6 worm cellular contexts compared by ENCODE assay signal in genomic region chrII:4698266-4698771, ce11.
TF ChIP-seq lines count a peak whose summit lies in the region.

rpn-5 (minus strand) TSS chrII:4698427.
scc-1 (plus strand) TSS chrII:4698721.

TF ChIP-seq in whole organism, L1 larva, 84 proteins besides CTCF, POLR2A, EP300 and RAD21 (continued from another document and continues in another):
- TF ChIP-seq fkh-4 (tag; optimal IDR thresholded peaks at IDR 0.05; lab: Kevin White, UChicago; ENCODE audit: borderline replicate concordance) (no peak), sptf-1 (tag; optimal IDR thresholded peaks at IDR 0.05; lab: Kevin White, UChicago) (no peak), irx-1 (tag; optimal IDR thresholded peaks at IDR 0.05; lab: Kevin White, UChicago) (no peak), mab-9 (GFP tag; IDR thresholded peaks at IDR 0.05; lab: Robert Waterston, UW) (no peak), lin-39 (tag; optimal IDR thresholded peaks at IDR 0.05; lab: Kevin White, UChicago) (peak; percentile 56), mep-1 (tag; optimal IDR thresholded peaks at IDR 0.05; lab: Kevin White, UChicago) (peak; percentile 79), ceh-82 (tag; optimal IDR thresholded peaks at IDR 0.05; lab: Kevin White, UChicago) (peak in 2 of 3 experiments; percentile 59 to 81), fos-1 (tag; optimal IDR thresholded peaks at IDR 0.05; lab: Kevin White, UChicago) (peak; percentile 51), ceh-90 (tag; optimal IDR thresholded peaks at IDR 0.05; lab: Kevin White, UChicago) (peak; percentile 39), ama-1 (optimal IDR thresholded peaks at IDR 0.05; lab: Kevin White, UChicago) (no peak), nhr-28 (tag; optimal IDR thresholded peaks at IDR 0.05; lab: Kevin White, UChicago) (no peak), isw-1 (GFP tag; IDR thresholded peaks at IDR 0.05; lab: Robert Waterston, UW) (peak; percentile 77), lin-35 (GFP tag; optimal IDR thresholded peaks at IDR 0.05; lab: Kevin White, UChicago) (peak; percentile 92 to 97), nhr-12 (tag; optimal IDR thresholded peaks at IDR 0.05; lab: Kevin White, UChicago) (no peak), fkh-8 (tag; optimal IDR thresholded peaks at IDR 0.05; lab: Kevin White, UChicago) (peak; percentile 12), nhr-77 (tag; optimal IDR thresholded peaks at IDR 0.05; lab: Kevin White, UChicago) (peak; percentile 42), lin-14 (GFP tag; optimal IDR thresholded peaks at IDR 0.05; lab: Kevin White, UChicago) (peak; percentile 63), unc-98 (GFP tag; IDR thresholded peaks at IDR 0.05; lab: Robert Waterston, UW) (no peak), alr-1 (tag; optimal IDR thresholded peaks at IDR 0.05; lab: Kevin White, UChicago; ENCODE audit: borderline replicate concordance) (no peak), C16A3.4 (tag; optimal IDR thresholded peaks at IDR 0.05; lab: Kevin White, UChicago) (peak; percentile 84), hlh-4 (tag; optimal IDR thresholded peaks at IDR 0.05; lab: Kevin White, UChicago) (no peak), nhr-71 (tag; optimal IDR thresholded peaks at IDR 0.05; lab: Kevin White, UChicago) (peak; percentile 81)

TF ChIP-seq in whole organism, L2 larva, 48 proteins besides CTCF, POLR2A, EP300 and RAD21 (continued from another document and continues in another):
- peak; percentile 98 to 99 for TF ChIP-seq lsy-2 (tag; optimal IDR thresholded peaks at IDR 0.05; lab: Kevin White, UChicago)
- no peak for TF ChIP-seq dmd-4 (tag; optimal IDR thresholded peaks at IDR 0.05; lab: Kevin White, UChicago)
- TF ChIP-seq egl-27 (tag; optimal IDR thresholded peaks at IDR 0.05; lab: Kevin White, UChicago) = peak; percentile 33
- no peak for TF ChIP-seq peb-1 (tag; optimal IDR thresholded peaks at IDR 0.05; lab: Kevin White, UChicago)
- TF ChIP-seq ama-1 (optimal IDR thresholded peaks at IDR 0.05; lab: Kevin White, UChicago) = no peak
- peak; percentile 98 for TF ChIP-seq skn-1 (tag; optimal IDR thresholded peaks at IDR 0.05; lab: Kevin White, UChicago)
- peak; percentile 79 for TF ChIP-seq lin-13 (GFP tag; optimal IDR thresholded peaks at IDR 0.05; lab: Kevin White, UChicago)
- TF ChIP-seq F13H6.1 (tag; optimal IDR thresholded peaks at IDR 0.05; lab: Kevin White, UChicago) = peak; percentile 25
- TF ChIP-seq elt-3 (tag; optimal IDR thresholded peaks at IDR 0.05; lab: Kevin White, UChicago) = no peak
- no peak for TF ChIP-seq ztf-11 (tag; optimal IDR thresholded peaks at IDR 0.05; lab: Kevin White, UChicago)
- TF ChIP-seq aly-2 (tag; optimal IDR thresholded peaks at IDR 0.05; lab: Kevin White, UChicago) = no peak
- no peak for TF ChIP-seq nhr-10 (tag; optimal IDR thresholded peaks at IDR 0.05; lab: Kevin White, UChicago)
- peak; percentile 81 for TF ChIP-seq nhr-129 (tag; optimal IDR thresholded peaks at IDR 0.05; lab: Kevin White, UChicago)
- TF ChIP-seq nhr-23 (tag; optimal IDR thresholded peaks at IDR 0.05; lab: Kevin White, UChicago) = no peak
- TF ChIP-seq gmeb-1 (tag; optimal IDR thresholded peaks at IDR 0.05; lab: Kevin White, UChicago) = peak; percentile 91
- no peak for TF ChIP-seq unc-39 (tag; optimal IDR thresholded peaks at IDR 0.05; lab: Kevin White, UChicago)
- TF ChIP-seq mdl-1 (tag; optimal IDR thresholded peaks at IDR 0.05; lab: Kevin White, UChicago) = no peak
- TF ChIP-seq C34F6.9 (tag; optimal IDR thresholded peaks at IDR 0.05; lab: Kevin White, UChicago) = peak; percentile 85
- no peak for TF ChIP-seq ztf-1 (GFP tag; conservative IDR thresholded peaks at IDR 0.05; lab: Robert Waterston, UW)
- peak; percentile 53 for TF ChIP-seq lin-11 (tag; optimal IDR thresholded peaks at IDR 0.05; lab: Kevin White, UChicago)
- no peak for TF ChIP-seq nhr-12 (tag; optimal IDR thresholded peaks at IDR 0.05; lab: Kevin White, UChicago)
- no peak for TF ChIP-seq ztf-4 (tag; optimal IDR thresholded peaks at IDR 0.05; lab: Kevin White, UChicago)
- peak; percentile 95 for TF ChIP-seq unc-55 (GFP tag; optimal IDR thresholded peaks at IDR 0.05; lab: Kevin White, UChicago)

TF ChIP-seq in whole organism, L3 larva, 47 proteins besides CTCF, POLR2A, EP300 and RAD21 (continued from another document and continues in another):
- TF ChIP-seq daf-12 (tag; optimal IDR thresholded peaks at IDR 0.05; lab: Kevin White, UChicago) = no peak
- no peak for TF ChIP-seq ceh-9 (tag; optimal IDR thresholded peaks at IDR 0.05; lab: Kevin White, UChicago)
- TF ChIP-seq pqm-1 (tag; optimal IDR thresholded peaks at IDR 0.05; lab: Kevin White, UChicago) = peak; percentile 22
- TF ChIP-seq fos-1 (tag; optimal IDR thresholded peaks at IDR 0.05; lab: Kevin White, UChicago) = no peak
- TF ChIP-seq unc-62 (GFP tag; optimal IDR thresholded peaks at IDR 0.05; lab: Kevin White, UChicago) = no peak
- no peak for TF ChIP-seq nhr-67 (tag; optimal IDR thresholded peaks at IDR 0.05; lab: Kevin White, UChicago)
- TF ChIP-seq fkh-2 (tag; optimal IDR thresholded peaks at IDR 0.05; lab: Kevin White, UChicago) = no peak
- peak; percentile 87 for TF ChIP-seq nhr-23 (tag; optimal IDR thresholded peaks at IDR 0.05; lab: Kevin White, UChicago)
- no peak for TF ChIP-seq nhr-12 (tag; optimal IDR thresholded peaks at IDR 0.05; lab: Kevin White, UChicago)
- no peak for TF ChIP-seq nhr-28 (tag; optimal IDR thresholded peaks at IDR 0.05; lab: Kevin White, UChicago)
- no peak for TF ChIP-seq ztf-11 (tag; optimal IDR thresholded peaks at IDR 0.05; lab: Kevin White, UChicago)
- peak; percentile 41 for TF ChIP-seq elt-2 (tag; optimal IDR thresholded peaks at IDR 0.05; lab: Kevin White, UChicago)
- no peak for TF ChIP-seq ztf-4 (tag; optimal IDR thresholded peaks at IDR 0.05; lab: Kevin White, UChicago)
- TF ChIP-seq fkh-10 (GFP tag; optimal IDR thresholded peaks at IDR 0.05; lab: Kevin White, UChicago) = peak; percentile 2
- TF ChIP-seq ama-1 (optimal IDR thresholded peaks at IDR 0.05; lab: Kevin White, UChicago) = no peak
- no peak for TF ChIP-seq jun-1 (tag; optimal IDR thresholded peaks at IDR 0.05; lab: Kevin White, UChicago)
- no peak for TF ChIP-seq hmg-11 (tag; optimal IDR thresholded peaks at IDR 0.05; lab: Kevin White, UChicago)
- TF ChIP-seq eor-1 (tag; optimal IDR thresholded peaks at IDR 0.05; lab: Kevin White, UChicago) = no peak
- no peak for TF ChIP-seq nhr-77 (tag; optimal IDR thresholded peaks at IDR 0.05; lab: Kevin White, UChicago)
- no peak for TF ChIP-seq egl-27 (tag; optimal IDR thresholded peaks at IDR 0.05; lab: Kevin White, UChicago)
- no peak for TF ChIP-seq aly-2 (tag; optimal IDR thresholded peaks at IDR 0.05; lab: Kevin White, UChicago)
- TF ChIP-seq elt-3 (tag; optimal IDR thresholded peaks at IDR 0.05; lab: Kevin White, UChicago) = no peak
- TF ChIP-seq nhr-76 (tag; optimal IDR thresholded peaks at IDR 0.05; lab: Kevin White, UChicago) = no peak
- no peak for TF ChIP-seq mdl-1 (tag; optimal IDR thresholded peaks at IDR 0.05; lab: Kevin White, UChicago)
- no peak for TF ChIP-seq ceh-16 (tag; optimal IDR thresholded peaks at IDR 0.05; lab: Kevin White, UChicago)

TF ChIP-seq in whole organism, L4 larva, 104 proteins besides CTCF, POLR2A, EP300 and RAD21 (continued from another document and continues in another):
- TF ChIP-seq arid-1 (GFP tag; conservative IDR thresholded peaks at IDR 0.05; lab: Robert Waterston, UW) (no peak), nhr-6 (tag; optimal IDR thresholded peaks at IDR 0.05; lab: Kevin White, UChicago) (peak; percentile 53), hlh-30 (tag; optimal IDR thresholded peaks at IDR 0.05; lab: Kevin White, UChicago; ENCODE audit: insufficient read depth) (peak; percentile 63), hlh-11 (tag; optimal IDR thresholded peaks at IDR 0.05; lab: Kevin White, UChicago) (peak; percentile 50), spr-1 (tag; optimal IDR thresholded peaks at IDR 0.05; lab: Kevin White, UChicago) (no peak), tra-1 (GFP tag; IDR thresholded peaks at IDR 0.05; lab: Robert Waterston, UW) (no peak), nhr-102 (tag; optimal IDR thresholded peaks at IDR 0.05; lab: Kevin White, UChicago) (peak; percentile 14), lin-13 (GFP tag; optimal IDR thresholded peaks at IDR 0.05; lab: Kevin White, UChicago) (peak; percentile 46), mes-2 (tag; optimal IDR thresholded peaks at IDR 0.05; lab: Kevin White, UChicago; ENCODE audit: poor library complexity, severe bottlenecking) (peak; percentile 73), ZK546.5 (tag; optimal IDR thresholded peaks at IDR 0.05; lab: Kevin White, UChicago) (peak in 1 of 2 experiments; percentile 36), mxl-2 (GFP tag; conservative IDR thresholded peaks at IDR 0.05; lab: Robert Waterston, UW) (no peak), lsy-2 (tag; optimal IDR thresholded peaks at IDR 0.05; lab: Kevin White, UChicago) (peak; percentile 94 to 99), daf-16 (GFP tag; optimal IDR thresholded peaks at IDR 0.05; lab: Kevin White, UChicago) (no peak), daf-16 (tag; optimal IDR thresholded peaks at IDR 0.05; lab: Kevin White, UChicago) (peak; percentile 62), F44E2.7 (GFP tag; IDR thresholded peaks at IDR 0.05; lab: Robert Waterston, UW) (no peak), unc-62 (GFP tag; optimal IDR thresholded peaks at IDR 0.05 in 1 of 2; lab: Kevin White, UChicago) (peak in 1 of 2 experiments; percentile 83), unc-62 (tag; optimal IDR thresholded peaks at IDR 0.05; lab: Kevin White, UChicago) (no peak), nhr-25 (tag; optimal IDR thresholded peaks at IDR 0.05; lab: Kevin White, UChicago; ENCODE audit: borderline replicate concordance, insufficient read depth) (peak; percentile 27), D1046.2 (GFP tag; IDR thresholded peaks at IDR 0.05; lab: Robert Waterston, UW) (peak; percentile 98), dmd-9 (GFP tag; IDR thresholded peaks at IDR 0.05; lab: Robert Waterston, UW) (no peak), pha-4 (GFP tag; IDR thresholded peaks at IDR 0.05; lab: Robert Waterston, UW) (no peak), pha-4 (tag; optimal IDR thresholded peaks at IDR 0.05; lab: Kevin White, UChicago) (no peak), dpl-1 (GFP tag; optimal IDR thresholded peaks at IDR 0.05; lab: Kevin White, UChicago) (peak; percentile 92), ceh-20 (GFP tag; IDR thresholded peaks at IDR 0.05; lab: Robert Waterston, UW) (no peak)

TF ChIP-seq in whole organism, mixed stage, embryonic, 35 proteins besides CTCF, POLR2A, EP300 and RAD21 (continued from another document):
- TF ChIP-seq pha-4 (tag; optimal IDR thresholded peaks at IDR 0.05; lab: Kevin White, UChicago) (peak; percentile 85), lin-32 (GFP tag; optimal IDR thresholded peaks at IDR 0.05; lab: Kevin White, UChicago) (no peak), sem-2 (GFP tag; optimal IDR thresholded peaks at IDR 0.05; lab: Kevin White, UChicago) (no peak), ceh-39 (tag; optimal IDR thresholded peaks at IDR 0.05; lab: Kevin White, UChicago) (peak; percentile 55), ces-1 (GFP tag; optimal IDR thresholded peaks at IDR 0.05; lab: Kevin White, UChicago) (peak; percentile 80), elt-1 (tag; optimal IDR thresholded peaks at IDR 0.05; lab: Kevin White, UChicago; ENCODE audit: borderline replicate concordance, insufficient read depth) (no peak), elt-3 (tag; optimal IDR thresholded peaks at IDR 0.05; lab: Kevin White, UChicago) (no peak), unc-62 (GFP tag; optimal IDR thresholded peaks at IDR 0.05; lab: Kevin White, UChicago) (peak; percentile 88), lin-13 (tag; optimal IDR thresholded peaks at IDR 0.05; lab: Kevin White, UChicago) (peak; percentile 42), lsy-2 (tag; optimal IDR thresholded peaks at IDR 0.05; lab: Kevin White, UChicago) (peak; percentile 99), nhr-28 (tag; optimal IDR thresholded peaks at IDR 0.05; lab: Kevin White, UChicago) (no peak), unc-120 (tag; optimal IDR thresholded peaks at IDR 0.05; lab: Kevin White, UChicago; ENCODE audit: poor library complexity, severe bottlenecking) (no peak), ceh-83 (GFP tag; optimal IDR thresholded peaks at IDR 0.05; lab: Kevin White, UChicago) (no peak), nhr-76 (tag; optimal IDR thresholded peaks at IDR 0.05; lab: Kevin White, UChicago) (no peak), nhr-2 (tag; optimal IDR thresholded peaks at IDR 0.05; lab: Kevin White, UChicago) (no peak), hlh-1 (tag; optimal IDR thresholded peaks at IDR 0.05; lab: Kevin White, UChicago) (peak; percentile 43), mls-2 (tag; optimal IDR thresholded peaks at IDR 0.05; lab: Kevin White, UChicago) (no peak), sptf-1 (tag; optimal IDR thresholded peaks at IDR 0.05; lab: Kevin White, UChicago) (peak; percentile 8)

TF ChIP-seq in whole organism, young adult, 124 proteins besides CTCF, POLR2A, EP300 and RAD21 (continued from another document and continues in another):
- TF ChIP-seq nhr-179 (tag; optimal IDR thresholded peaks at IDR 0.05; lab: Kevin White, UChicago) (no peak), ama-1 (optimal IDR thresholded peaks at IDR 0.05; lab: Kevin White, UChicago) (no peak), ama-1 (GFP tag; optimal IDR thresholded peaks at IDR 0.05; lab: Kevin White, UChicago) (no peak), ccch-3 (GFP tag; optimal IDR thresholded peaks at IDR 0.05; lab: Kevin White, UChicago) (no peak), snpc-1.1 (tag; optimal IDR thresholded peaks at IDR 0.05; lab: Kevin White, UChicago; ENCODE audit: insufficient read depth) (peak; percentile 2), hlh-12 (tag; optimal IDR thresholded peaks at IDR 0.05; lab: Kevin White, UChicago) (no peak), ztf-22 (GFP tag; optimal IDR thresholded peaks at IDR 0.05; lab: Kevin White, UChicago) (no peak), snpc-1.3 (tag; optimal IDR thresholded peaks at IDR 0.05; lab: Kevin White, UChicago; ENCODE audit: insufficient read depth) (peak; percentile 6), lir-1 (GFP tag; conservative IDR thresholded peaks at IDR 0.05; lab: Robert Waterston, UW) (no peak), Y79H2A.3 (GFP tag; conservative IDR thresholded peaks at IDR 0.05; lab: Robert Waterston, UW) (no peak), F57A8.1 (GFP tag; optimal IDR thresholded peaks at IDR 0.05; lab: Kevin White, UChicago) (no peak), tbp1 (GFP tag; optimal IDR thresholded peaks at IDR 0.05; lab: Kevin White, UChicago) (peak; percentile 19), T07F8.4 (tag; optimal IDR thresholded peaks at IDR 0.05; lab: Kevin White, UChicago) (no peak), nfya-2 (GFP tag; IDR thresholded peaks at IDR 0.05; lab: Robert Waterston, UW) (no peak), bed-1 (GFP tag; IDR thresholded peaks at IDR 0.05; lab: Robert Waterston, UW) (no peak), F52B5.7 (tag; optimal IDR thresholded peaks at IDR 0.05; lab: Kevin White, UChicago) (no peak), bed-2 (GFP tag; IDR thresholded peaks at IDR 0.05; lab: Robert Waterston, UW) (no peak), unc-130 (GFP tag; optimal IDR thresholded peaks at IDR 0.05; lab: Kevin White, UChicago) (no peak), ztf-25 (GFP tag; IDR thresholded peaks at IDR 0.05; lab: Robert Waterston, UW) (no peak), lsy-27 (tag; optimal IDR thresholded peaks at IDR 0.05; lab: Kevin White, UChicago; ENCODE audit: borderline replicate concordance, insufficient read depth) (no peak), lsl-1 (GFP tag; optimal IDR thresholded peaks at IDR 0.05; lab: Kevin White, UChicago) (peak; percentile 91), madf-6 (GFP tag; IDR thresholded peaks at IDR 0.05; lab: Robert Waterston, UW) (peak; percentile 85), pha-4 (tag; optimal IDR thresholded peaks at IDR 0.05; lab: Kevin White, UChicago) (peak; percentile 54), xnd-1 (tag; optimal IDR thresholded peaks at IDR 0.05; lab: Kevin White, UChicago) (peak; percentile 60), F57C9.4 (tag; optimal IDR thresholded peaks at IDR 0.05; lab: Kevin White, UChicago) (no peak), egrh-3 (GFP tag; IDR thresholded peaks at IDR 0.05; lab: Robert Waterston, UW) (no peak), lin-26 (GFP tag; IDR thresholded peaks at IDR 0.05; lab: Robert Waterston, UW) (no peak), rcor-1 (GFP tag; IDR thresholded peaks at IDR 0.05; lab: Robert Waterston, UW) (0 out of 2 replicates have a peak, but pooled peaks have one; percentile 7), pbrm-1 (GFP tag; IDR thresholded peaks at IDR 0.05; lab: Robert Waterston, UW) (0 out of 2 replicates have a peak, but pooled peaks have one; percentile 12), aptf-3 (GFP tag; IDR thresholded peaks at IDR 0.05; lab: Robert Waterston, UW) (no peak), sdz-38 (tag; optimal IDR thresholded peaks at IDR 0.05; lab: Kevin White, UChicago) (no peak), atf-7 (tag; optimal IDR thresholded peaks at IDR 0.05; lab: Kevin White, UChicago) (no peak), gei-17 (GFP tag; optimal IDR thresholded peaks at IDR 0.05; lab: Kevin White, UChicago) (no peak), ZK185.1 (tag; optimal IDR thresholded peaks at IDR 0.05; lab: Kevin White, UChicago; ENCODE audit: poor library complexity, severe bottlenecking) (no peak), B0035.1 (tag; optimal IDR thresholded peaks at IDR 0.05; lab: Kevin White, UChicago) (no peak), B0336.3 (GFP tag; IDR thresholded peaks at IDR 0.05; lab: Robert Waterston, UW) (no peak)
